Worm (Caenorhabditis elegans) whole organism, mixed stage, embryonic: ENCODE results near the gene ZC513.14.
A peak's percentile ranks its signal among the peaks of the same experiment; 100 is the strongest.

Experiments used
- ces-1 ChIP-seq: fragments of 150-350 bp; optimal IDR thresholded peaks from 2 replicates; lab custom pipeline; 2014; ENCODE audit warnings: missing biosample characterization, missing genetic modification reagents, missing genetic modification characterization
- elt-3 ChIP-seq: fragments of 150-350 bp; optimal IDR thresholded peaks from 2 replicates; lab custom pipeline; 2014; ENCODE audit warnings: missing biosample characterization, missing genetic modification characterization
- flh-1 ChIP-seq: fragments of 200-800 bp; sonication (Bioruptor generic); optimal IDR thresholded peaks from 2 replicates; lab custom pipeline; 2018; ENCODE audit warnings: mild to moderate bottlenecking, missing genetic modification characterization, moderate library complexity, missing compliant biosample characterization
- lin-13 ChIP-seq: fragments of 150-350 bp; optimal IDR thresholded peaks from 2 replicates; lab custom pipeline; 2014; ENCODE audit warnings: missing biosample characterization, missing genetic modification characterization
- nhr-12 ChIP-seq: fragments of 150-350 bp; optimal IDR thresholded peaks from 2 replicates; lab custom pipeline; 2014; ENCODE audit warnings: missing biosample characterization, missing genetic modification characterization
- nhr-28 ChIP-seq: fragments of 150-350 bp; optimal IDR thresholded peaks from 2 replicates; lab custom pipeline; 2014; ENCODE audit warnings: missing biosample characterization, missing genetic modification characterization
- nhr-76 ChIP-seq: sonication (generic microtip); optimal IDR thresholded peaks from 2 replicates; lab custom pipeline; 2017; ENCODE audit warnings: missing biosample characterization, missing genetic modification characterization
- pha-4 ChIP-seq: fragments of 150-350 bp; optimal IDR thresholded peaks from 2 replicates; lab custom pipeline; 2018; ENCODE audit warnings: missing biosample characterization, missing genetic modification reagents, missing genetic modification characterization
- unc-120 ChIP-seq: sonication (generic microtip); optimal IDR thresholded peaks from 2 replicates; lab custom pipeline; 2017; ENCODE audit warnings: missing genetic modification characterization, missing compliant biosample characterization; ENCODE audit not compliant: poor library complexity, severe bottlenecking
- unc-39 ChIP-seq: fragments of 150-350 bp; optimal IDR thresholded peaks from 2 replicates; lab custom pipeline; 2014; ENCODE audit warnings: missing biosample characterization, missing genetic modification characterization
- ztf-11 ChIP-seq: fragments of 150-350 bp; optimal IDR thresholded peaks from 2 replicates; lab custom pipeline; 2014; ENCODE audit warnings: missing biosample characterization, missing genetic modification characterization

DNA sequence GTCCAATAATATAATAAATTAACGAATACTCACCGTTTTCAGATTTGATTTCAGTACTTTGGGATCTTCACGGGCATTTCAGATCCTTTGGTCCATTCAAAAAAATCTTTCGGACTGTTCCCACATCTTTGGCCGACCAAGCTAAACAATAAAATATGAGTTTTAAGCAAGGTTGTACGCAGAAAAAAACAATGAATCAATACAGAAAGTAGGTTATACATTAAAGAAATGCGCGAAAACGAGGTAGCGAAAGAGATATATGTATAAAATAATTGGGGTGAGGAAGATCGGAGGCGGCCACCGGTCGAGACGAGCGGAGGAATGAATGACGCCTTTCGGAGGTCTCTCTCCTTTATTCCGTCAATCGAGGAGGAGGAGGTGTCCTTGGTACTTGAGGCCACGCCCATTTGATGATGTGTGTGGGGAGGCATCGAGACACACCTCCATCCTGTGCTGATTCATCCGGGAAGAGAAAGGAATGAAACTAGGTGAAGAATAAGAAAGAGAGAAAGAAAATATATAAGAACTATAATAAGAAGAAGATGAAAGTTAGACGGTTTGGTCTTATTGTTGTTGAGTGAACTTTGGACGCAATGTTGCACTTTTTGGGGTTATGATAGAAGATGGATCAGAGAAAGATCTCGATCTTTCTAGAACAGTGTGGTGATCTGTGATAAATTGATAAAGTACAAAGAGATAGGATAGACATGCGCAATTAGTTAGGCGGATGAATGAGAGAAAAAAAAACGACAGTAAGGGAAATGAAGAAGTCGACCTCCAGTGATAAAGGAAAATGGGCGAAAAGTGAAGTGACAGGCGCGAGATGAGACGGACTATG is 4.6 kb upstream of the ZC513.14 start:
- peak; percentile 52 for TF ChIP-seq elt-3 (tag; lab: Kevin White, UChicago)
- TF ChIP-seq nhr-76 (tag; lab: Kevin White, UChicago) = no peak
- no peak for TF ChIP-seq pha-4 (tag; lab: Kevin White, UChicago)
- TF ChIP-seq lin-13 (tag; lab: Kevin White, UChicago) = no peak
- no peak for TF ChIP-seq nhr-28 (tag; lab: Kevin White, UChicago)
- TF ChIP-seq ztf-11 (tag; lab: Kevin White, UChicago) = no peak
- TF ChIP-seq nhr-12 (tag; lab: Kevin White, UChicago) = no peak
- no peak for TF ChIP-seq unc-39 (tag; lab: Kevin White, UChicago)
- no peak for TF ChIP-seq flh-1 (GFP tag; lab: Kevin White, UChicago)
- no peak for TF ChIP-seq unc-120
- TF ChIP-seq ces-1 (GFP tag; lab: Kevin White, UChicago) = no peak
